Fruit fly (Drosophila melanogaster): ENCODE measurements around the gene CG31705.

DNA sequence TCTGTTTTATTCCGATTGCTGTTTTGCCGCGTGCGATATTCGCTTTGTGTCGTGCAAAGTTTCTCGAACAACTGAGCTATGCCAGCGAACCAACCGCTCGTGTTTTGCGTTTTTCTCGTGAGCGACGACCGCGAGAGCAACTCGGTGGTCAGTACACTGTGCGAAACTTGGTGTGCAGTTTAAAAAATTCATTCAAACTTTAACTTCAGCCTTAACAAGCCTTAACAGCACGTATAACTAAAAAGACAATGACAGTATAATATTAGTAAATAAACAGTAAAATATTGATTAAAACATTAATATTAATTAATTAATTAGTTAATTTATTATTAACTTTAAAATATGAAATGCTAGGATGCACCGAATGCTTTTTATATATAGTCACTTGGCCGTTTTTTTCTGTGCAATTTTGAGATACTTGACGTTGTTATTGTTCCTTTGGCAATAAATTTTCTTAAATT is at the start of gene CG31705:
- TF ChIP-seq CG18764 (GFP tag; optimal IDR thresholded peaks at IDR 0.05), result no peak
- TF ChIP-seq CG7786 (GFP tag; optimal IDR thresholded peaks at IDR 0.05), result no peak
- TF ChIP-seq Six4 (GFP tag; optimal IDR thresholded peaks at IDR 0.05), result no peak
- TF ChIP-seq cwo (GFP tag; optimal IDR thresholded peaks at IDR 0.05), result peak; percentile 33
- TF ChIP-seq Hr3 (GFP tag; optimal IDR thresholded peaks at IDR 0.05), result peak; percentile 39

Measured in whole organism, embryonic.